Fruit fly (Drosophila melanogaster): ENCODE results near the gene Ubr3.
A peak's percentile ranks its signal among the peaks of the same experiment; 100 is the strongest.

Gene Ubr3

DNA sequence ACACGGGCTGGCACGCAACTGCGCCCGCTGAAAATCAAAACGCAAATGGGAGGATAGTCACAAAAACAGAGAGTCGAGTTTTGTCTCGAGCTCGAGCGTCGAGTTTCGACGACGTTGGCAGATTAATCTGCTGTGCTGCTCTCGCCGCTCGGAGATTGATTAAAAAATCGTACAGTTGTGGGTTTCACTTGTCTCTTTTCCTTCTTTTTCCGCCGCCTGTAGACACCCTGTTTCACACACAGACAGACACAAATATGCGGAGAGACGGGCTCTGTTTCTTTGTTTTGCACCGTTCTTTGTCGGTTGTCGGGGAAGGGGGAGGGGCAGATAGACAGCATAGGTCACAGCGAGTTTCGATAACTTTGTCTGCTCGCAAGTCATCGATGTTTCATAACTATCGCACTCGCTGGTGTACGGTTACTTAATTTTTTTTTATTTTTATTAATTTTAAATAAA lies 11.2 kb downstream of the Ubr3 start, which contains the start of gene orion (continued):
- TF ChIP-seq CG18599 (GFP tag; optimal IDR thresholded peaks at IDR 0.05) (peak; percentile 40), CG17361 (GFP tag; IDR thresholded peaks at IDR 0.05) (no peak; the same call in 2 of the 3 replicates), Ada2b (GFP tag; IDR thresholded peaks at IDR 0.05) (0 out of 2 replicates have a peak, but pooled peaks have one; percentile 20), bbx (GFP tag; IDR thresholded peaks at IDR 0.05; ENCODE audit: partially characterized antibody) (peak; percentile 90), Ets65A (GFP tag) (no peak), CG9797 (GFP tag; optimal IDR thresholded peaks at IDR 0.05) (peak; percentile 27), NK7.1 (GFP tag; optimal IDR thresholded peaks at IDR 0.05) (no peak), CG4707 (GFP tag; optimal IDR thresholded peaks at IDR 0.05) (no peak), GATAe (GFP tag; conservative IDR thresholded peaks at IDR 0.05) (no peak), CG8281 (tag; optimal IDR thresholded peaks at IDR 0.05) (no peak), Sry-δ (GFP tag; optimal IDR thresholded peaks at IDR 0.05) (peak; percentile 48), kni (GFP tag; optimal IDR thresholded peaks at IDR 0.05) (peak; percentile 52), ERR (GFP tag; optimal IDR thresholded peaks at IDR 0.05) (no peak), CG4617 (GFP tag; optimal IDR thresholded peaks at IDR 0.05; ENCODE audit: borderline replicate concordance) (no peak), CG1832 (GFP tag; optimal IDR thresholded peaks at IDR 0.05) (no peak), CG12659 (GFP tag; optimal IDR thresholded peaks at IDR 0.05) (peak; percentile 24), CG16813 (GFP tag; IDR thresholded peaks at IDR 0.05; ENCODE audit: partially characterized antibody) (peak; percentile 69), rib (GFP tag; IDR thresholded peaks at IDR 0.05) (peak; percentile 56; the same call in 1 of the 2 replicates), Ptx1 (GFP tag; IDR thresholded peaks at IDR 0.05) (0 out of 2 replicates have a peak, but pooled peaks have one; percentile 25), Ravus (GFP tag; IDR thresholded peaks at IDR 0.05) (no peak), Adf1 (GFP tag; IDR thresholded peaks at IDR 0.05) (peak; percentile 49; the same call in 1 of the 2 replicates), ham (GFP tag; IDR thresholded peaks at IDR 0.05) (no peak), HLHmδ (GFP tag; optimal IDR thresholded peaks at IDR 0.05) (no peak), chm (GFP tag; IDR thresholded peaks at IDR 0.05) (peak; percentile 33; the same call in 1 of the 2 replicates), sens-2 (GFP tag; IDR thresholded peaks at IDR 0.05) (no peak), disco-r (GFP tag; optimal IDR thresholded peaks at IDR 0.05) (no peak), inv (GFP tag; IDR thresholded peaks at IDR 0.05; ENCODE audit: partially characterized antibody) (peak; percentile 54), Rfx (GFP tag; IDR thresholded peaks at IDR 0.05) (peak; percentile 65), Oaz (GFP tag; IDR thresholded peaks at IDR 0.05) (no peak), grau (tag; optimal IDR thresholded peaks at IDR 0.05) (no peak), salm (tag; optimal IDR thresholded peaks at IDR 0.05) (no peak), tup (GFP tag; optimal IDR thresholded peaks at IDR 0.05) (no peak), zfh1 (GFP tag; IDR thresholded peaks at IDR 0.05) (0 out of 3 replicates have a peak, but pooled peaks have one; percentile 25), Dad (GFP tag; optimal IDR thresholded peaks at IDR 0.05) (no peak), CG34376 (GFP tag; optimal IDR thresholded peaks at IDR 0.05) (peak; percentile 60), CG11398 (GFP tag; optimal IDR thresholded peaks at IDR 0.05) (no peak), Fer3 (tag; optimal IDR thresholded peaks at IDR 0.05) (no peak), Dip2 (GFP tag; IDR thresholded peaks at IDR 0.05) (no peak), Myb (GFP tag; optimal IDR thresholded peaks at IDR 0.05) (no peak), en (GFP tag; optimal IDR thresholded peaks at IDR 0.05) (no peak), CG8944 (GFP tag; optimal IDR thresholded peaks at IDR 0.05) (no peak), cg (GFP tag; optimal IDR thresholded peaks at IDR 0.05) (peak; percentile 81), abd-A (tag; optimal IDR thresholded peaks at IDR 0.05) (no peak), CG4730 (GFP tag; IDR thresholded peaks at IDR 0.05) (no peak), sima (GFP tag; optimal IDR thresholded peaks at IDR 0.05) (no peak), CG11723 (GFP tag; optimal IDR thresholded peaks at IDR 0.05) (no peak), CG4424 (GFP tag; optimal IDR thresholded peaks at IDR 0.05) (no peak), nom (GFP tag; optimal IDR thresholded peaks at IDR 0.05) (peak; percentile 96), CG8765 (GFP tag; IDR thresholded peaks at IDR 0.05) (no peak), YL-1 (GFP tag; optimal IDR thresholded peaks at IDR 0.05) (peak; percentile 67), mld (GFP tag; IDR thresholded peaks at IDR 0.05; ENCODE audit: partially characterized antibody) (peak; percentile 61; the same call in 1 of the 3 replicates)

Data from whole organism, embryonic.